Fruit fly (Drosophila melanogaster): ENCODE data around the gene CG45089.

The CG45089 gene

DNA sequence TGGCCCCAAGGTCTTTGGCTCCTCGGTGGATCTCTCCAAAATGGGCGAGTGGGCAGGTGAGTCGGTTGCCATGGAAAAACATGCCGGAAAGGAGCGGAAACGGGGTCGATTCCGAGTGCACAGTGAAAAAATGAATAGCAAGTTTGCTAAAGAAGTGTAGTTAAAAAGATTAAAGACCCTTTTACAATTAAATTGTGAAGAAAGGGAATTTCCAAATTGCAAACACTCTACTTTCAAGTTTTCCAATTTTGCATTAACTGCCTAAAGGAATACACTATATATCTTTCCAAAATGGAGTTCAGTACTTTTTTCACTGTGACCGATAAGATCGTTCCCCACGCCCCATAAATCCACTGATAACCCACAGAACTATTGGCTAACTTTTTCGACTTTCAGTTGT is 15.9 kb upstream of the CG45089 start (continued):
- peak; percentile 22 for TF ChIP-seq HHEX (GFP tag; optimal IDR thresholded peaks at IDR 0.05)
- peak; percentile 24; the same call in 1 of the 2 replicates for TF ChIP-seq vvl (GFP tag; IDR thresholded peaks at IDR 0.05)
- peak; percentile 9 for TF ChIP-seq Xbp1 (GFP tag; optimal IDR thresholded peaks at IDR 0.05)
- 0 out of 2 replicates have a peak, but pooled peaks have one; percentile 44 for TF ChIP-seq ttk (GFP tag; IDR thresholded peaks at IDR 0.05)
- peak; percentile 51; the same call in 1 of the 2 replicates for TF ChIP-seq Ada2b (GFP tag; IDR thresholded peaks at IDR 0.05)
- peak; percentile 46 for TF ChIP-seq PHDP (tag; optimal IDR thresholded peaks at IDR 0.05)
- no peak for TF ChIP-seq MBD-R2 (GFP tag; IDR thresholded peaks at IDR 0.05)
- peak; percentile 79 for TF ChIP-seq Med (GFP tag)
- TF ChIP-seq HmgZ (tag; optimal IDR thresholded peaks at IDR 0.05): peak; percentile 10
- TF ChIP-seq CG33557 (GFP tag; optimal IDR thresholded peaks at IDR 0.05): no peak
- TF ChIP-seq CG2120 (GFP tag; optimal IDR thresholded peaks at IDR 0.05): peak; percentile 49
- no peak for TF ChIP-seq trem (tag; optimal IDR thresholded peaks at IDR 0.05)
- no peak for TF ChIP-seq Sin3A (optimal IDR thresholded peaks at IDR 0.05)
- TF ChIP-seq Hand (GFP tag; optimal IDR thresholded peaks at IDR 0.05): no peak
- TF ChIP-seq CG13775 (GFP tag; optimal IDR thresholded peaks at IDR 0.05): no peak
- TF ChIP-seq CoRest (tag; optimal IDR thresholded peaks at IDR 0.05): peak; percentile 29

dm6 chrX:7909069-7909389 is 15.4 kb upstream of the CG45089 start:
- 0 out of 2 replicates have a peak, but pooled peaks have one; percentile 1 for TF ChIP-seq Dref (GFP tag; IDR thresholded peaks at IDR 0.05)
- no peak for TF ChIP-seq CG30403 (GFP tag; optimal IDR thresholded peaks at IDR 0.05)
- TF ChIP-seq CG1529 (GFP tag; optimal IDR thresholded peaks at IDR 0.05): no peak
- TF ChIP-seq Adf1 (GFP tag; IDR thresholded peaks at IDR 0.05): peak; percentile 5

DNA sequence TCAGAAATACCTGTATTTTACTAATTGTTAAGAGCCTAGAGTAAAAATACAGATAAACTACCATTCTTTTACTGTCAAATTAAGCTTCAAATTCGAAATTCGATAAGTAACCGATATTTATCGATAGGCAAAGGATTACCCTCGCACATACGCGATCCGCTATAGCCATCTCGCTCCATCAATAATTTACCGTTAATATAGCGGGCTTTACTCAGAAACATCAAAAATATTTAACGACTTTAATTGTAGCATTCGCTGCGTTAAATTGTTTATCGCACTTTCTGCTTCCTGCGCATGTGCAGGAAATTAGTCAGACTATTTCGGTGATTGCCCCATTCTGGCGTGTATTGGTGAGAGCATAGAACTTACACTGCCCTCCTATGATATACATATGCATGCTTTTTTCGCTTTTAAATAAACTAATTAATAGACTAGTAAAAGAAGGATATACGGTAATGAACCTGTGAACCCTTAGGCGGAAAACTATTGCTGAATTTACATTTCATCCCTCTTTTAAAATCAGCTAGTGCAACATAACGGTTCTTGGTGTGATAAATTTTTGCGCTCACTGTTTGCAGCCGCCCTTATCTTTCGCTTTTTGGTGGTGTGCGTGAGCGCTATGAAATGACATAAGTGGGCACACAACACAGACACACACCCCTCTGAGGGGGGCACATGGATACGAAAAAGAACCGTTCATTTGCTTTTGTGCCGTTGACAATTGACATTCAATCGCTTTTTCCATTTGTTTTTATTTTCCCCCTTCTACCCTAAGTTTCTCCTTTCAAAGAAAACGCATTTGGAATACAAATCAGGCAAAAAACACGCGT is 14.9 kb upstream of the CG45089 start, which contains the start of the genes dpr14 and spidey:
dpr14 (minus strand) TSS at position 48 of the 830 bp plus-strand sequence.
spidey (plus strand) TSS at position 693 of the 830 bp plus-strand sequence.
- TF ChIP-seq ro (GFP tag; IDR thresholded peaks at IDR 0.05) (peak; percentile 42; the same call in 1 of the 2 replicates), CG10321 (GFP tag; IDR thresholded peaks at IDR 0.05) (no peak; the same call in 1 of the 2 replicates), CG2889 (GFP tag; IDR thresholded peaks at IDR 0.05) (peak; percentile 85), gfzf (GFP tag; optimal IDR thresholded peaks at IDR 0.05) (peak; percentile 11), CG13424 (tag; optimal IDR thresholded peaks at IDR 0.05) (peak; percentile 92), pros (GFP tag; optimal IDR thresholded peaks at IDR 0.05) (peak; percentile 78), Hr39 (optimal IDR thresholded peaks at IDR 0.05) (no peak), CG7357 (GFP tag; IDR thresholded peaks at IDR 0.05) (peak; percentile 79), CG17359 (tag; optimal IDR thresholded peaks at IDR 0.05) (peak; percentile 92), HLHmδ (GFP tag; optimal IDR thresholded peaks at IDR 0.05) (no peak), CG11456 (GFP tag; IDR thresholded peaks at IDR 0.05) (peak; percentile 90), CG4707 (GFP tag; optimal IDR thresholded peaks at IDR 0.05) (peak; percentile 62), lov (optimal IDR thresholded peaks at IDR 0.05) (no peak), lov (GFP tag; IDR thresholded peaks at IDR 0.05) (0 out of 3 replicates have a peak, but pooled peaks have one; percentile 68), ems (GFP tag; optimal IDR thresholded peaks at IDR 0.05) (peak; percentile 89), CG10543 (GFP tag; optimal IDR thresholded peaks at IDR 0.05) (peak; percentile 95), CG1024 (GFP tag; IDR thresholded peaks at IDR 0.05) (peak; percentile 61), CG4424 (GFP tag; optimal IDR thresholded peaks at IDR 0.05) (peak; percentile 86), NC2α (GFP tag; optimal IDR thresholded peaks at IDR 0.05) (peak; percentile 79), Lim3 (GFP tag; IDR thresholded peaks at IDR 0.05) (peak; percentile 35; the same call in 1 of the 2 replicates), fd64A (GFP tag; optimal IDR thresholded peaks at IDR 0.05) (peak; percentile 74), CG1832 (GFP tag; optimal IDR thresholded peaks at IDR 0.05) (no peak), pnt (GFP tag; optimal IDR thresholded peaks at IDR 0.05) (peak; percentile 73), ara (GFP tag; IDR thresholded peaks at IDR 0.05) (peak; percentile 77), CG10366 (GFP tag; IDR thresholded peaks at IDR 0.05) (peak; percentile 89), Trl (optimal IDR thresholded peaks at IDR 0.05) (peak in 1 of 2 experiments; percentile 19), Trl (GFP tag; optimal IDR thresholded peaks at IDR 0.05) (peak; percentile 87), hbn (GFP tag; IDR thresholded peaks at IDR 0.05; ENCODE audit: partially characterized antibody) (no peak), sim (GFP tag; IDR thresholded peaks at IDR 0.05) (peak; percentile 64; the same call in 1 of the 2 replicates), CG13775 (GFP tag; optimal IDR thresholded peaks at IDR 0.05) (peak; percentile 86)

Data from whole organism, embryonic.